Worm (Caenorhabditis elegans) whole organism, midembryonic: ENCODE data around the gene try-8.

Source experiments
- T22C8.4 ChIP-seq: fragments of 200-800 bp; sonication (Bioruptor generic); IDR thresholded peaks from 2 replicates; pipeline ENCODE4 v1.3.6; 2022; ENCODE audit warnings: missing genetic modification characterization, missing compliant biosample characterization
- cog-1 ChIP-seq: sonication (generic microtip); optimal IDR thresholded peaks from 2 replicates; lab custom pipeline; 2016; ENCODE audit warnings: missing genetic modification characterization, missing compliant biosample characterization
- flt-1 ChIP-seq: fragments of 200-800 bp; sonication (Bioruptor generic); IDR thresholded peaks from 2 replicates; pipeline ENCODE4 v1.3.6; 2022; ENCODE audit warnings: missing genetic modification characterization, missing compliant biosample characterization
- klf-2 ChIP-seq: fragments of 200-800 bp; sonication (Bioruptor generic); conservative IDR thresholded peaks from 2 replicates; pipeline ENCODE4 v1.3.6; 2022; ENCODE audit warnings: missing genetic modification reagents, missing genetic modification characterization, missing compliant biosample characterization
- med-1 ChIP-seq: sonication (generic microtip); optimal IDR thresholded peaks from 2 replicates; lab custom pipeline; 2017; ENCODE audit warnings: missing genetic modification characterization, mild to moderate bottlenecking, missing compliant biosample characterization, antibody characterized with exemption, missing genetic modification reagents; ENCODE audit not compliant: insufficient read depth
- ref-1 ChIP-seq: fragments of 200-800 bp; sonication (Bioruptor generic); conservative IDR thresholded peaks from 2 replicates; pipeline ENCODE4 v1.3.6; 2022; ENCODE audit warnings: missing genetic modification reagents, missing genetic modification characterization, missing compliant biosample characterization
- tab-1 ChIP-seq: fragments of 200-800 bp; sonication (Bioruptor generic); IDR thresholded peaks from 2 replicates; pipeline ENCODE4 v1.3.6; 2022; ENCODE audit warnings: missing genetic modification characterization, missing compliant biosample characterization
- ztf-23 ChIP-seq: fragments of 200-800 bp; sonication (Bioruptor generic); IDR thresholded peaks from 2 replicates; pipeline ENCODE4 v1.3.6; 2022; ENCODE audit warnings: missing genetic modification reagents, missing genetic modification characterization, missing compliant biosample characterization
- ztf-29 ChIP-seq: fragments of 200-800 bp; sonication (Bioruptor generic); IDR thresholded peaks from 2 replicates; pipeline ENCODE4 v1.3.6; 2022; ENCODE audit warnings: missing genetic modification reagents, missing genetic modification characterization, missing compliant biosample characterization

try-8 gene

DNA sequence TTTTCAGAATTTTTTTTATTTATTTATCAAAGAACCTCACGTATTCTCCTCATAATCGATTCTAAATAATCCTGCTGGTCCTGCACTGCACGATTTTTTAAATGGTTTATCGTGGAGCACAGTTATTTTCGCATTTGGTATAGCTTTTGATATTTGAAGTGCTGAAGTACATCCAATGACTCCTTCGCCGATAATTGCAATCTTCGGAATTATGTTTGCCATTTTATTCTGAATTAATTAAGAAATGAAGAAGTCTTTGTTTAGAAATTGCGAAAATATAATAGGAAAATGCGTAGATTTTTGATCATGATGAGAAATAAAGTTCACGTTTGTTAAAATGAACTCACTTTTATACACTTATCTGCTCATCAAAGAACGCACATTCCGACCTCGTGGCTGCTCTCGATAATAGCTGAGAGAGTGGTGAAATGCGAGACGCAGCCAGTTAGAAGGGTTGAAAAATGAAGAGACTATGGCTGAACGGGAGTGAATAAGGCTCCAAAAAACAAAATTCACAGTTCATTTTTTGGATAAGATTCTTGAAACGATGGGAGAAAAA lies 19.3 kb downstream of the try-8 start:
- TF ChIP-seq klf-2 (GFP tag; lab: Robert Waterston, UW): no peak
- TF ChIP-seq tab-1: no peak
- TF ChIP-seq cog-1 (tag; lab: Kevin White, UChicago): no peak
- no peak for TF ChIP-seq med-1
- no peak for TF ChIP-seq ztf-29 (GFP tag; lab: Robert Waterston, UW)
- no peak for TF ChIP-seq ref-1 (GFP tag; lab: Robert Waterston, UW)
- no peak for TF ChIP-seq ztf-23 (GFP tag; lab: Robert Waterston, UW)
- no peak for TF ChIP-seq T22C8.4 (GFP tag; lab: Robert Waterston, UW)
- TF ChIP-seq flt-1 (GFP tag; lab: Robert Waterston, UW): no peak

DNA sequence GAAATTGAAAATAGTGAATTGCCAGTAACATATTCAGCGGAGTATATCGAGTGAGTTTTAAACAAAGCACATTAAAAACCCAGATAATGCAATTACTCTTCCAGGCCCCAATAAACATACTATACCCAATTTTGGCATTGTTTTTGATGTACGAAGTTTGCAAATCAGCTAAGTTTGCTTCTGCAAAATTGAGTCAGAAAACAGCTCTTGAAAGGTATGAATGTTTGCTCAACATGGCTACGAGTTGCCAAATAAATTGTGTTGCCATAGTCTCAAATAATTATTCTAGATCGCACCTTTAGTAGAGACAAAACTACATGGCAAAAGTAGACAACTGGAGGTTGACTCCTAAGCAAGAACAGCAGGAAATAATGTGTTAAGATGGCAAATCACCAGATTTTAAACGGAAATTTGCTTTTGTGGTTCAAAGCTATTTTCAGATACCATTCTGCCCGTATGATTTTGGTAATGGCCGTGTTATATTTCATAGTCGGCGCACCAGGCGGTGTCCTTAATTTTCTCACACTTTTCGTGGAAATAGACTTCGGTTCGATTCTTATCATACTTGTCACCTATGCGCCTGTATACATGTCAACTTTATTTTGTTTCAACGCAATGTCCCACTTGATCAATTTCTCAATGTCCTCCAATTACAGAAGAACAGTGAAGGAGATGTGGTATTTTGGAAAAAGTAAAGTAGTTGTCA lies 21.5 kb downstream of the try-8 start:
- no peak for TF ChIP-seq ztf-23 (GFP tag; lab: Robert Waterston, UW)

DNA sequence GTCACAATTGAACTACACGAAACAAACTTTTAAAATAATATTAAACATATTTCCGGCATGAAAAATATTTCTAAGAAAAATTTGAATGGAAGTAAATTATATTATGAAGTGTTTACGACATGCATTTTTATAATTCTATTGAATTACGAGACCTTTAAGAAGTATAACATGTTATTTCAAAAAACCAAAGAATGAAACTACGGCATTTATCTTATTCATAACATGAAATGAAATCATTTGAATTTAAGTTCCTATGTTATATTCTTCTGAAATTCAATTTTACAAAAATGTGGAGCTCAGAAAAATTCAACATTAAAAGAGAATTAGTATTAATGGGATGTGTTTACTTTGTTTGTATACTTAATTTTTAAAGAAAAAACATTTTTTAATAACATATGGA lies 23.1 kb downstream of the try-8 start, which contains the start of gene srw-71:
TSS of gene srw-71 (minus strand) at position 101 of the 400 bp plus-strand sequence.
- TF ChIP-seq tab-1: no peak
- TF ChIP-seq klf-2 (GFP tag; lab: Robert Waterston, UW): no peak
- TF ChIP-seq ref-1 (GFP tag; lab: Robert Waterston, UW): no peak
- no peak for TF ChIP-seq med-1
- TF ChIP-seq ztf-23 (GFP tag; lab: Robert Waterston, UW): no peak
- TF ChIP-seq ztf-29 (GFP tag; lab: Robert Waterston, UW): no peak
- no peak for TF ChIP-seq flt-1 (GFP tag; lab: Robert Waterston, UW)
- TF ChIP-seq T22C8.4 (GFP tag; lab: Robert Waterston, UW): no peak
- no peak for TF ChIP-seq cog-1 (tag; lab: Kevin White, UChicago)

DNA sequence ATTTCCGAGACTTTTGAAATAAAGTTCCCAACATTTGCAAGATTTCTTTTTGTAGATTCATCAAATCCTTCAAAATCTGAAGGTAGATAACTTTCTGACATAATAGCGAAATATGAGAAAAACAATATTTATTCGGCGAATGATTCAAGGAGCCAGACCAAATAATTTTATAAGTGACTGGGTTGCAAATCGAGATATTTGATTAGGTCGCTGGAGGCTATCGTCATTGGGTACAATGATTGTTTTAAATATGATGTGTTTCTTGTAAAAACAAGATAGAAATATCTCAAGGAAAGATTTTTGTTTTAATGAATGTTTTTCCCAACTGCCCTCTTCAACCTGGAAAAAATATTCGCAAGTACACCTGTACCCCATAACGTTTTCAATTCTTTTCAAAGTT lies 25.3 kb downstream of the try-8 start, which contains the start of gene srw-69:
TSS of gene srw-69 (minus strand) at position 101 of the 400 bp plus-strand sequence.
- TF ChIP-seq ref-1 (GFP tag; lab: Robert Waterston, UW) (no peak), tab-1 (no peak), cog-1 (tag; lab: Kevin White, UChicago) (no peak), T22C8.4 (GFP tag; lab: Robert Waterston, UW) (no peak), klf-2 (GFP tag; lab: Robert Waterston, UW) (no peak), flt-1 (GFP tag; lab: Robert Waterston, UW) (no peak), ztf-29 (GFP tag; lab: Robert Waterston, UW) (no peak), med-1 (no peak)

DNA sequence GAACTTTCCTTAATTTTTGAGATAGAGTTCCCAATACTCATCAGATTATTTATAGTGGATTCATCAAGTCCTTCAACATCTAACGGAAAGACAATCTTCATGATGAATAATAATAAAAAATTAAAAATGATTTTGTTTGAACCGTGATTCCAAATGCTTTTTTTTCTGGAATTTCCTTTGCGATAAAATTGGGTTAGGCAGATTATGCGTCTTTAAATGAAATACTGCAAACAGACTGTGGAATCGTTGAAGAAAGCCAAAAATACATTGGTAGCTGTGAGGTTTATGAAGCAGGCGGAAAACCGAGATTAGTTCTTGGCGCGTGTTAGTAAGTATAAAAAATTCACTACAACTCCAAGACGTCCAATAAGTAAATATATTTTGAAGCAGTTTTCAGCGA lies 27.5 kb downstream of the try-8 start, which contains the start of gene srw-68:
TSS of gene srw-68 (minus strand) at position 101 of the 400 bp plus-strand sequence.
- TF ChIP-seq tab-1 (no peak), ref-1 (GFP tag; lab: Robert Waterston, UW) (no peak), flt-1 (GFP tag; lab: Robert Waterston, UW) (no peak), cog-1 (tag; lab: Kevin White, UChicago) (no peak), T22C8.4 (GFP tag; lab: Robert Waterston, UW) (no peak), ztf-23 (GFP tag; lab: Robert Waterston, UW) (no peak), ztf-29 (GFP tag; lab: Robert Waterston, UW) (no peak)

DNA sequence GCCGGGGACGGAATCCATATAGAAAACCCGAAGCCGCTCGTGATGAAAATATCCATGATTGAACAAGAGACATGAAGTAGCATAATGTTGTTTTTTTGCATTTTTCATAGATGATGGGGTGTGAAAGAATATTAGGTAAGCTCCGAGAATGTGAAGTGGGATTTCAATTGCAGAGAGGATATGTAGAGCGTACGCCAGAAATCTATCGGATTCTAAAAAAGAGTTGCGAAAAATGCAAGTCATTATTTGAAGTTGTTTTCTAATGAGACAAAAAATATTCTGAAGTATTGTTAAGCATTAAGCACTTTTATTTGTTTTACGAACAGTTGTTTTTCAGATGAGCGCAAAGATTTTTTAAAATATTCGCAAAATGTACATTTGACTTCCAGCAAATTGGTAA lies 29.8 kb downstream of the try-8 start, which contains the start of gene F18E3.10:
TSS of gene F18E3.10 (minus strand) at position 101 of the 400 bp plus-strand sequence.
- TF ChIP-seq cog-1 (tag; lab: Kevin White, UChicago) (no peak), klf-2 (GFP tag; lab: Robert Waterston, UW) (no peak), ztf-23 (GFP tag; lab: Robert Waterston, UW) (no peak), flt-1 (GFP tag; lab: Robert Waterston, UW) (no peak), T22C8.4 (GFP tag; lab: Robert Waterston, UW) (no peak), tab-1 (no peak), ztf-29 (GFP tag; lab: Robert Waterston, UW) (no peak), ref-1 (GFP tag; lab: Robert Waterston, UW) (no peak), med-1 (no peak)

DNA sequence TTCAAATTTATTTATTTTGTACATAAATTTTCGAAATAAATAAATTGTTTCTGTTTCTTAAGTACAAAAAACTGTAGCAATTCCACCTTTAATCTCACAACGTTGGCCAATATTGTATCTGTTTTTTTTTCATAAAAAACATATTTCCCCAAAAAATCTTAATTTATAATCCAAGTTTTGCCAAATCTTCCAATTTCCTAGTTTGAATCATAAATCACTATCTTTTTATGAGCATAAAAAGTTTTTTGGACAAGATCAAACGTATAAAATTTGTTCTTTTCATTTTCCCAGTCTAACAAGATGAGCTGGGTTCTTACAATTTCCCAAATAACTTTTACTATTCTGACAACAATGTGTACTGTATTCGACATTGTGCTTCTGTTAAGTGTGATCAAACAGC lies 34.0 kb downstream of the try-8 start, which contains the start of gene srxa-4:
TSS of gene srxa-4 (plus strand) at position 301 of the 400 bp plus-strand sequence.
- TF ChIP-seq klf-2 (GFP tag; lab: Robert Waterston, UW) (no peak), flt-1 (GFP tag; lab: Robert Waterston, UW) (no peak), ref-1 (GFP tag; lab: Robert Waterston, UW) (no peak), T22C8.4 (GFP tag; lab: Robert Waterston, UW) (no peak), cog-1 (tag; lab: Kevin White, UChicago) (no peak), tab-1 (no peak), ztf-29 (GFP tag; lab: Robert Waterston, UW) (no peak), med-1 (no peak), ztf-23 (GFP tag; lab: Robert Waterston, UW) (no peak)

DNA sequence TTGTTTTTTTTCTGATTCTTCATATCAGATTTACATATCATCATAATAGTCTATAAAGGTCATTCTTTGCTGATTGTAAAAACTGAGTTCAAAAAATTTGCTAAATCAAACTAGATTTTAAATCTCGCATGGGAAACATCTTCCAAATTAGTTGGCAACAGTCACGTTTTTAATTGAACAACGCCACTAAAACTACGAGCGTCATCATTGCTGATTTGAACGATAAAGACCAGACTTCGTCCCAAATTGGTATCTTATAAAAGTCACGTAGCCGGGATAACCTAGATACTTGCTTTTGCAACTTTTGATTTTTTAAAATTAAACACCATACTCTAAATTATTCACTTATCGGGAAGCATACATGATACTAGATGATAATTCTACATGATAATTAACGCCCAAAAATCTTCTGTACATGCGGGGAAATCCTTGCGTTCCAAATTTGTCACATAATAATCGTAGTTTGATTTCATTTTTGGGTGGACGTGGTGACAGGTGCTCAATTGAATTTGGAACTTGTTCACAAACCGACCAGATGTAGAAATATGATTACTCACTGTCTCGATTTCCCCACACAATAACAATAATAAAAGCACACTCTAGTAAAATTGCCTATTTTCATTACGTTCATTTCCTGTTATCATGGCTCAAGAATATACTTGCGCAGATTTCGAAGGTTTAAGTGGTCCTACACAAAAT lies 37.0 kb downstream of the try-8 start, which contains the start of gene srw-67:
TSS of gene srw-67 (plus strand) at position 643 of the 699 bp plus-strand sequence.
- TF ChIP-seq tab-1: no peak
- TF ChIP-seq med-1: no peak
- TF ChIP-seq cog-1 (tag; lab: Kevin White, UChicago): no peak
- no peak for TF ChIP-seq T22C8.4 (GFP tag; lab: Robert Waterston, UW)
- TF ChIP-seq ref-1 (GFP tag; lab: Robert Waterston, UW): no peak
- TF ChIP-seq ztf-29 (GFP tag; lab: Robert Waterston, UW): no peak
- no peak for TF ChIP-seq flt-1 (GFP tag; lab: Robert Waterston, UW)
- no peak for TF ChIP-seq klf-2 (GFP tag; lab: Robert Waterston, UW)
- no peak for TF ChIP-seq ztf-23 (GFP tag; lab: Robert Waterston, UW)

DNA sequence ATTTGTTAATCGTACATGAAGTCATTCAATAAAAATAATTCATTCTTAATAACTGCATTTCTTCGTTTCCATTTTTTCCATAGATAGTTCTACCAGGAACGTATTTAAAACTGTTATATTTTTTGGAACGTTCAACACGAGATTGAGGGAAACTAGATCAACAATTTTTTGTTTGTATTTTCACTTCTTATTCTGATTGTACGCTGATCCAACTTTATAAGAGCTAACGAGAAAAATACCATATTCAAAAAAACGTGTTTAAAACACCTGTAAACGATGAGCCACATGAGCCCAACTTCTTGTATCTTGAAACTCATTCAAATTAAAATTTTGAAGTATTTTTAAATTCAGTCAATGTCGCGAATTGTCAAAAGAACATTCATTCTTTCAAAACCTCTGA lies 37.6 kb downstream of the try-8 start:
- no peak for TF ChIP-seq med-1
- no peak for TF ChIP-seq klf-2 (GFP tag; lab: Robert Waterston, UW)
- no peak for TF ChIP-seq cog-1 (tag; lab: Kevin White, UChicago)
- no peak for TF ChIP-seq tab-1
- TF ChIP-seq T22C8.4 (GFP tag; lab: Robert Waterston, UW): no peak
- TF ChIP-seq ref-1 (GFP tag; lab: Robert Waterston, UW): no peak
- TF ChIP-seq ztf-23 (GFP tag; lab: Robert Waterston, UW): no peak
- TF ChIP-seq ztf-29 (GFP tag; lab: Robert Waterston, UW): no peak
- TF ChIP-seq flt-1 (GFP tag; lab: Robert Waterston, UW): no peak
